Worm (Caenorhabditis elegans) whole organism, L3 larva: Measurements from ENCODE around the gene F26A1.3.

Experiments used
- R02D3.7 ChIP-seq: fragments of 150-350 bp; optimal IDR thresholded peaks from 2 replicates; lab custom pipeline; 2014; ENCODE audit warnings: missing biosample characterization, missing genetic modification characterization
- nhr-77 ChIP-seq: fragments of 150-350 bp; optimal IDR thresholded peaks from 2 replicates; lab custom pipeline; 2014; ENCODE audit warnings: missing biosample characterization, missing genetic modification characterization
- pha-4 ChIP-seq: fragments of 150-350 bp; optimal IDR thresholded peaks from 2 replicates; lab custom pipeline; 2014; ENCODE audit warnings: missing biosample characterization, missing genetic modification reagents, missing genetic modification characterization
- snpc-4 ChIP-seq: fragments of 150-350 bp; optimal IDR thresholded peaks from 2 replicates; lab custom pipeline; 2014; ENCODE audit warnings: missing biosample characterization, missing genetic modification characterization

- TF ChIP-seq R02D3.7 (tag; lab: Kevin White, UChicago) (no peak), pha-4 (tag; lab: Kevin White, UChicago) (no peak), snpc-4 (tag; lab: Kevin White, UChicago) (no peak), nhr-77 (no peak)
These were observed 28.2 kb downstream of the F26A1.3 start, which contains the start of gene C35D10.8 for ce11 chrIII:4854918-4855317.
